Fruit fly (Drosophila melanogaster) whole organism, embryonic: ENCODE data around the gene CG4594.

Source experiments
- Adf1 ChIP-seq: fragments of 200-800 bp; sonication (Bioruptor generic); IDR thresholded peaks from 2 replicates; pipeline ENCODE4 v1.3.6; 2022; ENCODE audit warnings: missing biosample characterization, missing genetic modification characterization
- Antp ChIP-seq: fragments of 200-800 bp; sonication (Bioruptor generic); optimal IDR thresholded peaks from 3 replicates; lab custom pipeline; 2016; ENCODE audit warnings: missing biosample characterization, missing genetic modification characterization
- BtbVII ChIP-seq: fragments of 200-800 bp; sonication (Bioruptor generic); optimal IDR thresholded peaks from 3 replicates; lab custom pipeline; 2017; ENCODE audit warnings: missing biosample characterization, mild to moderate bottlenecking, missing genetic modification characterization
- CG10543 ChIP-seq: fragments of 200-800 bp; sonication (Bioruptor generic); optimal IDR thresholded peaks from 3 replicates; lab custom pipeline; 2017; ENCODE audit warnings: missing biosample characterization, mild to moderate bottlenecking, missing genetic modification characterization, moderate library complexity
- CG11695 ChIP-seq: fragments of 200-800 bp; sonication (Bioruptor generic); IDR thresholded peaks from 3 replicates; pipeline ENCODE4 v1.3.6; 2022; ENCODE audit warnings: missing biosample characterization, missing genetic modification characterization
- CG12219 ChIP-seq: fragments of 200-800 bp; sonication (Bioruptor generic); optimal IDR thresholded peaks from 3 replicates; lab custom pipeline; 2018; ENCODE audit warnings: missing biosample characterization, mild to moderate bottlenecking, missing genetic modification characterization
- CG12299 ChIP-seq: fragments of 200-800 bp; sonication (Bioruptor generic); optimal IDR thresholded peaks from 2 replicates; lab custom pipeline; 2018; ENCODE audit warnings: missing biosample characterization, mild to moderate bottlenecking, missing genetic modification characterization
- CG12942 ChIP-seq: fragments of 200-800 bp; sonication (Bioruptor generic); optimal IDR thresholded peaks from 3 replicates; lab custom pipeline; 2016; ENCODE audit warnings: missing biosample characterization, missing genetic modification characterization
- CG13123 ChIP-seq: fragments of 200-800 bp; sonication (Bioruptor generic); optimal IDR thresholded peaks from 2 replicates; lab custom pipeline; 2016; ENCODE audit warnings: missing biosample characterization, missing genetic modification characterization
- CG14441 ChIP-seq: fragments of 200-800 bp; sonication (Bioruptor generic); IDR thresholded peaks from 2 replicates; pipeline ENCODE4 v1.3.6; 2022; ENCODE audit warnings: missing biosample characterization, missing genetic modification characterization
- CG1529 ChIP-seq: fragments of 200-800 bp; sonication (Bioruptor generic); optimal IDR thresholded peaks from 3 replicates; lab custom pipeline; 2018; ENCODE audit warnings: missing biosample characterization, missing genetic modification characterization
- CG16863 ChIP-seq: fragments of 200-800 bp; sonication (Bioruptor generic); optimal IDR thresholded peaks from 3 replicates; lab custom pipeline; 2016; ENCODE audit warnings: missing biosample characterization, missing genetic modification characterization
- CG17361 ChIP-seq: fragments of 200-800 bp; sonication (Bioruptor generic); IDR thresholded peaks from 3 replicates; pipeline ENCODE4 v1.3.6; 2022; ENCODE audit warnings: missing biosample characterization, missing genetic modification characterization
- CG17829 ChIP-seq: fragments of 200-800 bp; optimal IDR thresholded peaks from 2 replicates; lab custom pipeline; 2019; ENCODE audit warnings: missing biosample characterization, mild to moderate bottlenecking, missing genetic modification characterization, moderate library complexity
- CG18011 ChIP-seq: fragments of 200-800 bp; sonication (Bioruptor generic); optimal IDR thresholded peaks from 2 replicates; lab custom pipeline; 2017; ENCODE audit warnings: missing biosample characterization, missing genetic modification characterization, mild to moderate bottlenecking, moderate library complexity, missing genotype
- CG18764 ChIP-seq: fragments of 200-800 bp; sonication (Bioruptor generic); optimal IDR thresholded peaks from 3 replicates; lab custom pipeline; 2016; ENCODE audit warnings: missing biosample characterization, missing genetic modification characterization
- CG2116 ChIP-seq: fragments of 200-800 bp; sonication (Bioruptor generic); optimal IDR thresholded peaks from 3 replicates; lab custom pipeline; 2018; ENCODE audit warnings: missing biosample characterization, mild to moderate bottlenecking, missing genetic modification characterization
- CG30020 ChIP-seq: fragments of 200-800 bp; optimal IDR thresholded peaks from 2 replicates; lab custom pipeline; 2019; ENCODE audit warnings: missing biosample characterization, mild to moderate bottlenecking, missing genetic modification characterization, moderate library complexity
- CG3847 ChIP-seq: fragments of 200-800 bp; sonication (Bioruptor generic); IDR thresholded peaks from 2 replicates; pipeline ENCODE4 v1.3.6; 2022; ENCODE audit warnings: missing biosample characterization, missing genetic modification characterization
- CG5180 ChIP-seq: fragments of 200-800 bp; sonication (Bioruptor generic); optimal IDR thresholded peaks from 3 replicates; lab custom pipeline; 2017; ENCODE audit warnings: missing biosample characterization, missing genetic modification characterization, mild to moderate bottlenecking, moderate library complexity, missing genetic modification reagents
- CG6254 ChIP-seq: fragments of 200-800 bp; sonication (Bioruptor generic); optimal IDR thresholded peaks from 3 replicates; lab custom pipeline; 2017; ENCODE audit warnings: mild to moderate bottlenecking, missing biosample characterization, missing genetic modification reagents, missing genetic modification characterization
- CG7271 ChIP-seq: fragments of 200-800 bp; sonication (Bioruptor generic); optimal IDR thresholded peaks from 2 replicates; lab custom pipeline; 2018; ENCODE audit warnings: missing biosample characterization, mild to moderate bottlenecking, missing genetic modification characterization, moderate library complexity
- CG7839 ChIP-seq: fragments of 200-800 bp; sonication (Bioruptor generic); optimal IDR thresholded peaks from 3 replicates; lab custom pipeline; 2018; ENCODE audit warnings: missing biosample characterization, mild to moderate bottlenecking, missing genetic modification characterization, moderate library complexity
- CG8359 ChIP-seq: fragments of 200-800 bp; sonication (Bioruptor generic); optimal IDR thresholded peaks from 2 replicates; lab custom pipeline; 2017; ENCODE audit warnings: missing biosample characterization, mild to moderate bottlenecking, missing genetic modification characterization, borderline replicate concordance
- CrebB ChIP-seq: fragments of 200-800 bp; sonication (Bioruptor generic); optimal IDR thresholded peaks from 3 replicates; lab custom pipeline; 2018; ENCODE audit warnings: missing biosample characterization, mild to moderate bottlenecking, missing genetic modification characterization
- Drgx ChIP-seq: fragments of 200-800 bp; sonication (Bioruptor generic); IDR thresholded peaks from 2 replicates; pipeline ENCODE4 v1.3.6; 2022; ENCODE audit warnings: missing biosample characterization, missing genetic modification characterization
- E2f1 ChIP-seq: fragments of 200-800 bp; sonication (Bioruptor generic); IDR thresholded peaks from 2 replicates; pipeline ENCODE4 v1.3.6; 2022; ENCODE audit warnings: missing biosample characterization, missing genetic modification characterization
- HLH4C ChIP-seq: fragments of 200-800 bp; sonication (Bioruptor generic); IDR thresholded peaks from 3 replicates; pipeline ENCODE4 v1.3.6; 2022; ENCODE audit warnings: missing biosample characterization, missing genetic modification characterization; ENCODE audit not compliant: partially characterized antibody
- Mes4 ChIP-seq: fragments of 200-800 bp; sonication (Bioruptor generic); optimal IDR thresholded peaks from 2 replicates; lab custom pipeline; 2016; ENCODE audit warnings: missing biosample characterization, missing genetic modification characterization
- Oli ChIP-seq: fragments of 200-800 bp; sonication (Bioruptor generic); optimal IDR thresholded peaks from 2 replicates; lab custom pipeline; 2018; ENCODE audit warnings: missing biosample characterization, mild to moderate bottlenecking, missing genetic modification characterization, moderate library complexity
- Sry-δ ChIP-seq: fragments of 200-800 bp; sonication (Bioruptor generic); optimal IDR thresholded peaks from 2 replicates; lab custom pipeline; 2016; ENCODE audit warnings: missing biosample characterization, missing genetic modification characterization
- Tbp ChIP-seq: fragments of >200 bp; optimal IDR thresholded peaks from 2 replicates; lab custom pipeline; 2018; ENCODE audit warnings: missing biosample characterization, missing genetic modification characterization
- Xrp1 ChIP-seq: fragments of 200-800 bp; sonication (Bioruptor generic); IDR thresholded peaks from 2 replicates; pipeline ENCODE4 v1.3.6; 2022; ENCODE audit warnings: missing biosample characterization, missing genetic modification characterization
- al ChIP-seq: fragments of 200-800 bp; sonication (Bioruptor generic); IDR thresholded peaks from 2 replicates; pipeline ENCODE4 v1.3.6; 2022; ENCODE audit warnings: missing biosample characterization, missing genetic modification characterization
- aop ChIP-seq: fragments of 200-800 bp; sonication (Bioruptor generic); IDR thresholded peaks from 2 replicates; pipeline ENCODE4 v1.3.6; 2022; ENCODE audit warnings: missing biosample characterization, missing genetic modification characterization
- bowl ChIP-seq: fragments of 200-800 bp; sonication (Bioruptor generic); IDR thresholded peaks from 2 replicates; pipeline ENCODE4 v1.3.6; 2022; ENCODE audit warnings: missing biosample characterization, missing genetic modification characterization
- chif ChIP-seq, 2 experiments: fragments of 200-800 bp; sonication (Bioruptor generic); optimal IDR thresholded peaks; 3 replicates each; lab custom pipeline; 2016; ENCODE audit warnings: missing biosample characterization in 2 of 2, missing genetic modification characterization in 2 of 2
- ems ChIP-seq: fragments of 200-800 bp; sonication (Bioruptor generic); optimal IDR thresholded peaks from 3 replicates; lab custom pipeline; 2016; ENCODE audit warnings: missing biosample characterization, missing genetic modification characterization
- fd3F ChIP-seq: fragments of 200-800 bp; sonication (Bioruptor generic); optimal IDR thresholded peaks from 2 replicates; lab custom pipeline; 2018; ENCODE audit warnings: missing biosample characterization, mild to moderate bottlenecking, missing genetic modification characterization, moderate library complexity
- lilli ChIP-seq: fragments of 200-800 bp; sonication (Bioruptor generic); optimal IDR thresholded peaks from 3 replicates; lab custom pipeline; 2016; ENCODE audit warnings: missing biosample characterization, missing genetic modification characterization
- nmo ChIP-seq: fragments of 200-800 bp; sonication (Bioruptor generic); optimal IDR thresholded peaks from 2 replicates; lab custom pipeline; 2018; ENCODE audit warnings: missing biosample characterization, mild to moderate bottlenecking, missing genetic modification characterization, moderate library complexity
- pfk ChIP-seq: fragments of 200-800 bp; sonication (Bioruptor generic); optimal IDR thresholded peaks from 2 replicates; lab custom pipeline; 2018; ENCODE audit warnings: missing biosample characterization, mild to moderate bottlenecking, missing genetic modification characterization, moderate library complexity
- sna ChIP-seq: fragments of 200-800 bp; sonication (Bioruptor generic); IDR thresholded peaks from 2 replicates; pipeline ENCODE4 v1.3.6; 2022; ENCODE audit warnings: missing biosample characterization, missing genetic modification characterization; ENCODE audit not compliant: partially characterized antibody
- ssp ChIP-seq: fragments of 200-800 bp; sonication (Bioruptor generic); IDR thresholded peaks from 2 replicates; pipeline ENCODE4 v1.3.6; 2022; ENCODE audit warnings: missing biosample characterization, missing genetic modification characterization
- tna ChIP-seq: fragments of 200-800 bp; sonication (Bioruptor generic); IDR thresholded peaks from 2 replicates; pipeline ENCODE4 v1.3.6; 2022; ENCODE audit warnings: missing biosample characterization, missing genetic modification characterization; ENCODE audit not compliant: partially characterized antibody
- ttk ChIP-seq: fragments of 200-800 bp; sonication (Bioruptor generic); IDR thresholded peaks from 2 replicates; pipeline ENCODE4 v2.1.2; 2022; ENCODE audit warnings: missing biosample characterization, missing genetic modification characterization
- yki ChIP-seq: fragments of >200 bp; optimal IDR thresholded peaks from 3 replicates; lab custom pipeline; 2018
- z ChIP-seq: fragments of 200-800 bp; sonication (Bioruptor generic); IDR thresholded peaks from 3 replicates; pipeline ENCODE4 v1.3.6; 2022; ENCODE audit warnings: missing biosample characterization, missing genetic modification characterization
- zen2 ChIP-seq: fragments of 200-800 bp; sonication (Bioruptor generic); IDR thresholded peaks from 3 replicates; pipeline ENCODE4 v1.3.6; 2022; ENCODE audit warnings: missing biosample characterization, missing genetic modification characterization; ENCODE audit not compliant: partially characterized antibody

Gene CG4594

dm6 chr2L:9915011-9915850 lies 4.7 kb upstream of the CG4594 start, which contains the start of gene yip2 (continued):
- TF ChIP-seq chif (GFP tag; optimal IDR thresholded peaks at IDR 0.05; lab: Kevin White, UChicago) (peak in 1 of 2 experiments; percentile 28), CG11695 (peak; percentile 63), tna (GFP tag; lab: Robert Waterston, UW) (no peak), CG12299 (tag; lab: Kevin White, UChicago) (peak; percentile 10), z (GFP tag; lab: Robert Waterston, UW) (no peak), CG13123 (GFP tag; lab: Kevin White, UChicago) (no peak), Oli (peak; percentile 49), yki (lab: Kevin White, UChicago) (no peak), CG18011 (GFP tag; lab: Kevin White, UChicago) (peak; percentile 41), CG12219 (GFP tag; lab: Kevin White, UChicago) (peak; percentile 57), CG7839 (tag; lab: Kevin White, UChicago) (peak; percentile 55), CG12942 (peak; percentile 34), ems (peak; percentile 17), CG30020 (tag; lab: Kevin White, UChicago) (no peak), aop (no peak), CG17829 (tag; lab: Kevin White, UChicago) (peak; percentile 23), CG14441 (GFP tag; lab: Robert Waterston, UW) (peak; percentile 49), fd3F (peak; percentile 41), CG5180 (peak; percentile 29), zen2 (GFP tag; lab: Robert Waterston, UW) (no peak), CG18764 (GFP tag; lab: Kevin White, UChicago) (peak; percentile 1), CG8359 (GFP tag; lab: Kevin White, UChicago) (no peak), E2f1 (GFP tag; lab: Robert Waterston, UW) (peak; percentile 17; the same call in 1 of the 2 replicates), lilli (GFP tag; lab: Kevin White, UChicago) (peak; percentile 69), bowl (GFP tag; lab: Robert Waterston, UW) (no peak; the same call in 1 of the 2 replicates), ssp (GFP tag; lab: Robert Waterston, UW) (no peak), CG16863 (peak; percentile 58), CrebB (peak; percentile 68), Adf1 (GFP tag; lab: Robert Waterston, UW) (peak; percentile 38; the same call in 1 of the 2 replicates), CG17361 (GFP tag; lab: Robert Waterston, UW) (peak; percentile 34; the same call in 2 of the 3 replicates), CG3847 (peak; percentile 42; the same call in 1 of the 2 replicates), pfk (GFP tag; lab: Kevin White, UChicago) (peak; percentile 36), sna (GFP tag; lab: Robert Waterston, UW) (no peak), CG6254 (peak; percentile 59), CG7271 (tag; lab: Kevin White, UChicago) (no peak), CG10543 (GFP tag; lab: Kevin White, UChicago) (peak; percentile 59), ttk (GFP tag; lab: Robert Waterston, UW) (peak; percentile 57), Antp (GFP tag; lab: Kevin White, UChicago) (peak; percentile 55), HLH4C (no peak), nmo (GFP tag; lab: Kevin White, UChicago) (peak; percentile 22), Tbp (GFP tag; lab: Kevin White, UChicago) (no peak), BtbVII (GFP tag; lab: Kevin White, UChicago) (peak; percentile 71), al (GFP tag; lab: Robert Waterston, UW) (no peak; the same call in 1 of the 2 replicates), Mes4 (GFP tag; lab: Kevin White, UChicago) (peak; percentile 20), Xrp1 (peak; percentile 53; the same call in 1 of the 2 replicates), Sry-δ (GFP tag; lab: Kevin White, UChicago) (no peak), CG1529 (GFP tag; lab: Kevin White, UChicago) (peak; percentile 14), Drgx (GFP tag; lab: Robert Waterston, UW) (peak; percentile 95), CG2116 (GFP tag; lab: Kevin White, UChicago) (peak; percentile 21)
